Worm (Caenorhabditis elegans) whole organism, early embryonic: Measurements from ENCODE around the gene srh-31.

Source experiments
- B0310.2 ChIP-seq: sonication (generic microtip); optimal IDR thresholded peaks from 2 replicates; lab custom pipeline; 2016; ENCODE audit warnings: mild to moderate bottlenecking, missing genetic modification characterization, missing compliant biosample characterization
- aly-1 ChIP-seq: sonication (generic microtip); optimal IDR thresholded peaks from 2 replicates; lab custom pipeline; 2016; ENCODE audit warnings: missing genetic modification characterization, missing compliant biosample characterization
- tra-4 ChIP-seq: sonication (generic microtip); optimal IDR thresholded peaks from 2 replicates; lab custom pipeline; 2017; ENCODE audit warnings: missing genetic modification characterization, missing compliant biosample characterization

DNA sequence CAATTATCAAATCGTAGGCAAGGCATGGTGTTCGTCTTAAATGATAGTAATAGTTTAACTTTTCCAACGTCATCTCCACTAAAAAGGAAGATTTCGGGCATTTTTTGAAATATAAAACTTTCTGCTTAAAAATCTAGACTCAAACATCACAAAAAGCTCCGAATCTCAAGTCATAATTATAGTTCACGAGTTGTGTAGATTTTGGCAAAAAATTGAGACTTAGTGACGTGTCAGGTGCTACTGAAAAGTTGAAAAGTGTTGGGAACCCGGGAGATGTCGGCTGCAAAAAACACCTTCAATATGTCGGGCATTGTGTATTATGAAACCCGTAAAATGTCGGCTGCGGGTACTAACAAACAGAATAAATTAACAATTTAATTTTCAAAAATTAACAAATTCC is 11.3 kb upstream of the srh-31 start, which contains the start of gene Y26G10.1:
- TF ChIP-seq aly-1 (tag; lab: Kevin White, UChicago), result no peak
- no peak for TF ChIP-seq tra-4 (tag; lab: Kevin White, UChicago)
- TF ChIP-seq B0310.2 (tag; lab: Kevin White, UChicago), result no peak
